Fruit fly (Drosophila melanogaster) whole organism, wandering third instar larva: ENCODE results near the gene CG5122.

Experiments
- CG32264 ChIP-seq: fragments of 200-800 bp; sonication (Bioruptor generic); optimal IDR thresholded peaks from 2 replicates; lab custom pipeline; 2016; ENCODE audit warnings: missing biosample characterization, missing genetic modification characterization
- HLH106 ChIP-seq: fragments of 200-800 bp; optimal IDR thresholded peaks from 3 replicates; lab custom pipeline; 2019; ENCODE audit warnings: missing biosample characterization, mild to moderate bottlenecking, missing genetic modification characterization, moderate library complexity
- Hr78 ChIP-seq: fragments of >200 bp; optimal IDR thresholded peaks from 2 replicates; lab custom pipeline; 2017; ENCODE audit warnings: missing biosample characterization, missing genetic modification characterization
- Jra ChIP-seq: sonication (Bioruptor generic); optimal IDR thresholded peaks from 2 replicates; lab custom pipeline; 2016; ENCODE audit warnings: missing biosample characterization, missing genetic modification characterization
- Myc ChIP-seq: fragments of >200 bp; optimal IDR thresholded peaks from 2 replicates; lab custom pipeline; 2017
- OdsH ChIP-seq: fragments of 200-800 bp; sonication (Bioruptor generic); optimal IDR thresholded peaks from 2 replicates; lab custom pipeline; 2016; ENCODE audit warnings: missing biosample characterization, mild to moderate bottlenecking, missing genetic modification characterization
- Vsx2 ChIP-seq: fragments of 200-300, 225-300 bp; sonication (Bioruptor generic); optimal IDR thresholded peaks from 2 replicates; lab custom pipeline; 2018; ENCODE audit warnings: missing biosample characterization, missing genetic modification characterization; ENCODE audit not compliant: partially characterized antibody
- dsf ChIP-seq: sonication (Bioruptor generic); optimal IDR thresholded peaks from 2 replicates; lab custom pipeline; 2016; ENCODE audit warnings: missing biosample characterization, missing genetic modification characterization, borderline replicate concordance
- fru ChIP-seq: fragments of 200-800 bp; sonication (Bioruptor generic); optimal IDR thresholded peaks from 3 replicates; lab custom pipeline; 2016; ENCODE audit warnings: missing biosample characterization, mild to moderate bottlenecking, missing genetic modification characterization
- pan ChIP-seq: fragments of >200 bp; optimal IDR thresholded peaks from 2 replicates; lab custom pipeline; 2017
- sv ChIP-seq: fragments of 200-800 bp; sonication (Bioruptor generic); optimal IDR thresholded peaks from 3 replicates; lab custom pipeline; 2016; ENCODE audit warnings: missing biosample characterization, missing genetic modification characterization
- woc ChIP-seq: sonication (Bioruptor generic); optimal IDR thresholded peaks from 2 replicates; lab custom pipeline; 2016; ENCODE audit warnings: missing biosample characterization, mild to moderate bottlenecking, missing genetic modification characterization

- no peak for TF ChIP-seq Vsx2 (GFP tag; lab: Kevin White, UChicago)
- TF ChIP-seq dsf (GFP tag; lab: Kevin White, UChicago): no peak
- TF ChIP-seq HLH106: no peak
- TF ChIP-seq pan: no peak
- no peak for TF ChIP-seq Hr78 (GFP tag; lab: Kevin White, UChicago)
- no peak for TF ChIP-seq Myc
- no peak for TF ChIP-seq sv (GFP tag; lab: Kevin White, UChicago)
- TF ChIP-seq CG32264: no peak
- TF ChIP-seq woc (GFP tag; lab: Kevin White, UChicago): no peak
- TF ChIP-seq fru (GFP tag; lab: Kevin White, UChicago): no peak
- TF ChIP-seq Jra: no peak
- no peak for TF ChIP-seq OdsH (GFP tag; lab: Kevin White, UChicago)
Measured at dm6 chr2L:13176123-13176522, 45.7 kb downstream of the CG5122 start, which contains the start of gene CG43925.
